Fruit fly (Drosophila melanogaster) whole organism: ENCODE data around the gene CG11905.

Experiments
- CG8478 ChIP-seq: fragments of >200 bp; optimal IDR thresholded peaks from 2 replicates; lab custom pipeline; 2018; ENCODE audit warnings: inconsistent platforms
- Dll ChIP-seq: fragments of >200 bp; optimal IDR thresholded peaks from 2 replicates; lab custom pipeline; 2017
- EcR ChIP-seq, 2 experiments: fragments of >200 bp; optimal IDR thresholded peaks; 2 replicates each; lab custom pipeline; 2017; ENCODE audit warnings: missing biosample characterization in 2 of 2, missing genetic modification characterization in 2 of 2, missing genetic modification reagents in 2 of 2
- pan ChIP-seq: fragments of >200 bp; optimal IDR thresholded peaks from 2 replicates; lab custom pipeline; 2017
- psq ChIP-seq: fragments of >200 bp; optimal IDR thresholded peaks from 2 replicates; lab custom pipeline; 2017
- usp ChIP-seq: fragments of >200 bp; optimal IDR thresholded peaks from 2 replicates; lab custom pipeline; 2017; ENCODE audit warnings: missing biosample characterization, missing genetic modification characterization, mixed read lengths

Gene CG11905

DNA sequence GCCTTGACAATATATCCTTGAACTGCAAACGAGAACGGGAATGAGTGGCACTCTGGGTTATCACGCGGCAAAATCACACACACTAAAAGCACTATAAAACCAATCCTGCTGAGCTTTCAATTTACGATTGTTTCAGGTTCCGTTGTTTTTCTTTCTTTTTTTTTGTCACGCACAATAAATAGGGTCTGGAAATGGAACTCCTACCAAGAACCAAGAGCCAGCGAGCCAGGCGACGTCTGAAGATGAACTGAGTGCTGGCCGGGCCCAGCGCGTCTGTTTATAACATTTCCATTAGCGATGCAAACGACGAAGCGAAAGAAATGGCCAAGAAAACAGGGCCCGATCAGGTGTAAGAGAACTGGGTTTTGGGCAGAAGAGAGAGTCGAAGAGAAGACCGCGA is at the start of gene CG11905:
CG11905 (minus strand) TSS at position 253 of the 400 bp plus-strand sequence.
- TF ChIP-seq psq (lab: Kevin White, UChicago) = no peak
- no peak for TF ChIP-seq EcR (GFP tag; optimal IDR thresholded peaks at IDR 0.05; lab: Kevin White, UChicago)
- TF ChIP-seq CG8478 (lab: Kevin White, UChicago) = no peak
- TF ChIP-seq usp = no peak
- TF ChIP-seq pan (lab: Kevin White, UChicago) = no peak
- TF ChIP-seq Dll (lab: Kevin White, UChicago) = no peak

DNA sequence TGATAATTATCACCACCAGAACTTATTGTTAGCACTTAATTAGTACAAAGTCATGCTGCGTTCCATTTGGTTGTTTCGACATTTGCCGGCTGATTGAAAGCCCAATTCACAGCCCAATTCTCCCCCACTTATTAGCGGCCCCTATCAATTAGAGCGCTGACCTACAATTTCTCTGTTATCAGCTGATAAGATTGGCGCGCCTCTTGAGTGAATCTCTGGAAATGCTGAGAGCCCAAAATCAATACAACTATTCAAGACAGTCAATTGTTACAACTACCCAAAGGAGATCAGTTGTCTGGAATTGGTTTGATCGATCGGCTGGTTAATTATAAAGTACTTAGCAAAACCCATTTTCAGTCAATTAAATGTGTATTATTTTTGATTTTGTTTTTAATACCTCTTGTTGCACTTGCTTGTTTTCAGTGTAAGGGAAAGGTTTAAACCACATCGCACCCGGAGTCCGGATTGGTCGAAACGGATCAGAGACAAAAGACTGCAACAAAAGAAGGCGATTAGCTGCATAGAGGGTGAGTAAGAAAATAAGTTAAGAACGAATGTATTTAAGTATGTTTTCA is 49.6 kb upstream of the CG11905 start:
- no peak for TF ChIP-seq CG8478 (lab: Kevin White, UChicago)
- no peak for TF ChIP-seq EcR (GFP tag; optimal IDR thresholded peaks at IDR 0.05; lab: Kevin White, UChicago)
- TF ChIP-seq pan (lab: Kevin White, UChicago) = no peak
- no peak for TF ChIP-seq psq (lab: Kevin White, UChicago)
- no peak for TF ChIP-seq Dll (lab: Kevin White, UChicago)
- no peak for TF ChIP-seq usp

DNA sequence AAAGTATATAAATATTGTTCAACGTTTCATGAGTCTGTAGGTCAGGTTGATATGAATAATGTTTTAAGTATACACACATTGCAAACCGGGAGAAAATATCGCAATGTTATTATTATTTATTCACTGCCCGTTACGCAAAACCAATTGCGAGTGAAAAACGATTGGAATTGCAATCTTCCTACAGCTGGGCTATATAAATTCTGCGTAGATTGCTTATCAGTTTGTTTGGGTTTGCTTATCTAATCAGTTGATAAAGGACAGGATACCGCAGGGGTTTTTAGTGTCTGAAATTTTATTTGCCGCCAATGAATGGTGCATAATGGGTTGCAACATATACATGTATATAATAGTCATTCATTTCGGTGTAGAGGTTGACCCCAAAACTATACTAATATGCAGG is 48.7 kb upstream of the CG11905 start:
- TF ChIP-seq CG8478 (lab: Kevin White, UChicago) (no peak), psq (lab: Kevin White, UChicago) (no peak), EcR (GFP tag; optimal IDR thresholded peaks at IDR 0.05; lab: Kevin White, UChicago) (no peak), pan (lab: Kevin White, UChicago) (no peak), usp (no peak), Dll (lab: Kevin White, UChicago) (no peak)

DNA sequence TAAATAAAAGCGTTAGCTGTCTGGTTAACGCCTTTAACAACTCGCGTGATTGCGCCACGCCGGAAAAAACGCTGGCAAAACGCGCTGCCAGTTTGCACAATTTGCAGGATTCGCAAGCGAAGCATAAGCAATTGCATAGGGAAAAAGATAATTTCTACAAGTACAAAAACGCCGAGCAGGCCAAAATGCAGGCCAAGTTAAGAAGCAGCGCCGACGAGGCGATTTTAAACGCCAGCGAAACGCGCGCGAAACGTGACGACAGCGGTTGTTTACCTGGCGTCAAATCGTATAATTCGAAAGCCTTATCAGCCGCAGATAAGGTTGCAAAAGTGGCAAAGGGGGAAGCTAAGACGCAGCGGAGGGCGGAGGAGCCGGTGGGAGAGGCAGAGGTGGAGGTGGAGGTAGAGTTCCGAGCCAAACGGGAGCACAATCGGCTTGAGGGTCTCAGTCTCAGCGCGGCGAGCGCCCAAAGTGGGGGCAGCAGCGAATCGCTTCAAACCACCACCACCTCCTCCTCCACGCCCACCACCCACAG is 45.8 kb upstream of the CG11905 start:
- TF ChIP-seq usp = no peak
- TF ChIP-seq psq (lab: Kevin White, UChicago) = no peak
- TF ChIP-seq pan (lab: Kevin White, UChicago) = no peak
- TF ChIP-seq Dll (lab: Kevin White, UChicago) = no peak
- no peak for TF ChIP-seq EcR (GFP tag; optimal IDR thresholded peaks at IDR 0.05; lab: Kevin White, UChicago)
- no peak for TF ChIP-seq CG8478 (lab: Kevin White, UChicago)

DNA sequence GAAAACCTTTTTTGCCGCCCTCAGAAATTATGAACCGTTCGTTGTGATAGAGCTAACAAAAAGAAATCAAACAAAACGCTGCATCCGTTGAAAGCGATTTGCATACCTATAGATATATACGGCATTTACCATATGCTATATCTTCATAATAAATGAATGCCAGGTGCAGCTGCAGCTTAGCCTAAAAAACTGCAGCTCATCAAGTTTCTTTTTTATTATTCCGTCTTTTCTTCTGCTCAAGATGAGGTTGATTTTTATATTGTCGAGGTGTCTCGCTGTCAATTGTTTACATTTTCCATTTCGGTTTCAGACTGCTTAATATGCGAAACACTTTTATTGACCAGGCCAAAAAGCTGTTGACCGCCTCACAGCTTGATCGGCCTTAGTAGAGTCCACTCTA is 43.1 kb upstream of the CG11905 start:
- no peak for TF ChIP-seq usp

DNA sequence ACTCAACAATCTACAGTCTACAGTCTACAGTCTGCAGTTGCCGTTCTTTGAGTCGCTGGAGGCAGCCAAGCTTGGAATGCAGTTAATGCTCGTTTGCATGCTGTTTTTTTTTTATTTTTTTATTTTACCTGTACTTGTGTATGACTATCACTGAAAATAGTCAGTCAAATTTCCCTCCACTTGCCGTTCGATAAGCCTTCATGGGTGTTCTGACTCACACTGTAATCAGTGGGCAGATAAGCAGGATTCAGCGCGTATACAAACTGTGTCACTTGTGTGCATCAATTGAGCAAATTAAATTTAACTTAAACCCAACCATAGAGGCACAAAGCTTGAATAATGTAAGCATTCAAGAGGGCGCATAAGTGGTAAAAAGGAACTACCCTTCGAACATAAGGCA is 42.0 kb upstream of the CG11905 start:
- TF ChIP-seq pan (lab: Kevin White, UChicago) (no peak), psq (lab: Kevin White, UChicago) (no peak), CG8478 (lab: Kevin White, UChicago) (no peak), EcR (GFP tag; optimal IDR thresholded peaks at IDR 0.05; lab: Kevin White, UChicago) (no peak), usp (no peak), Dll (lab: Kevin White, UChicago) (no peak)

DNA sequence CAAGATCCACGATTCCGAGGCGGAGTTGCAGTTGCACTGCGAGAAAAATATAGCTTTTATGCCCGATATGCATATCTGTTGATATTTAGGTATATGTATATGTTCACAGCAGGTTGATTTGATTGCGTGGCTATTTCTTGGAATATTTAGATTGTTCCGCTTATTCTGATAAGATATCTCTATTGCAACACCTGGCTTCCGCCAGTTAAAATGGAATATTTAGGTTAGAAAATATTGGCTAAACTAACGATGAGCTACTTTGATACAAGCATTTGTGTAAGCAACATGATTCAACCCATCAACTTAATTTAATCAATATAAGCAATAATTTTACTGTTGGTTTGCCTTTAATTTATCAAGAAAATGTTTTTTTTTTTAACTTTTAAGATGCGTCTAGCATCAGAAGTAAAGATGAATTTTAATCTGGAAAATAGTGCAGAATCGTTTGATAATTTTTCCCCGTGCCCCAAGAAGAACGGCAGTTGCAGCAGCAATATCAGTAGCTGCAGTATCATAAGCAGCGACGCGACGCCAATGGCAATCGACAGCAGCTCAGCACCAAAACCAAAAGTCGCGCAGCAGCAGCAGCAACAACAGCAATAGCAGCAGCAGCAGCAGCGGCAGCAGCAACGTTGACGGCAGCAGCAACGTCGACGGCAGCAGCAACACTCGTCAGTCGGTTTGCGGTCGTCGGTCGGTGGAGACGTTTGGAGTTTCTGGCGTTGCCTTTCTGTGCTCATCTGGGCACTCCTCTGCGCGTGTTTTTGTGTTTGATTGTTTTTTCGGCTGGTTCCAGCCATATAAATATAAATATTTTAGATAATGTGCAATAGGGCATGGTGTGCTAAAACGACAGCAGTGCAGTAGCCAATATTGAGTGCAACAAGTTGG is 40.5 kb upstream of the CG11905 start:
- no peak for TF ChIP-seq Dll (lab: Kevin White, UChicago)
- no peak for TF ChIP-seq psq (lab: Kevin White, UChicago)
- no peak for TF ChIP-seq CG8478 (lab: Kevin White, UChicago)
- no peak for TF ChIP-seq pan (lab: Kevin White, UChicago)
- TF ChIP-seq EcR (GFP tag; optimal IDR thresholded peaks at IDR 0.05; lab: Kevin White, UChicago) = no peak
- TF ChIP-seq usp = no peak

DNA sequence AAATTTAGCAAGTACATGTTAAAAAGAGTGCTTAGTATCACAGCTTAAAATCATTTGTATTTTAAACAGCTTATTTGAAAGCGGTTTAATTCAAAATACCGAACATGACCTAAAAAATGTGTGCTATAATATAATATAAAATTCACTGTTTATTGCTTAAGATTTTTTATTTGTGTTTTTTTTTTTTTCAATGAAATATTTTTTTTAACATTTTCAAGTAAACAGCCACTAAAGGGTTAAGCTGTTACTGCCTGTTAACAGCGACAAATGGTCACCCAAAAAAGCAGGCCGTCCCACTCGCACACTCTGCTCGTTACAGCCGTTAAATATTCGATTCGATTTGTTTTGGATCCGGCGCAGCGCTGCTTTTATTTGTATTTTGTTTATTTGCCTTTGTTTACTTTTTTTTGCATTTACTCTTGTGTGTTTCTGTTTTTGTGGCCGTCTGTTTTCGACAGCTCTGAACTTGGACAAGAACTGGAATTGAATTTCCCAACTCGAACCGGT is 39.4 kb upstream of the CG11905 start:
- TF ChIP-seq usp (no peak), pan (lab: Kevin White, UChicago) (no peak), CG8478 (lab: Kevin White, UChicago) (no peak), Dll (lab: Kevin White, UChicago) (no peak), psq (lab: Kevin White, UChicago) (no peak), EcR (GFP tag; optimal IDR thresholded peaks at IDR 0.05; lab: Kevin White, UChicago) (no peak)

DNA sequence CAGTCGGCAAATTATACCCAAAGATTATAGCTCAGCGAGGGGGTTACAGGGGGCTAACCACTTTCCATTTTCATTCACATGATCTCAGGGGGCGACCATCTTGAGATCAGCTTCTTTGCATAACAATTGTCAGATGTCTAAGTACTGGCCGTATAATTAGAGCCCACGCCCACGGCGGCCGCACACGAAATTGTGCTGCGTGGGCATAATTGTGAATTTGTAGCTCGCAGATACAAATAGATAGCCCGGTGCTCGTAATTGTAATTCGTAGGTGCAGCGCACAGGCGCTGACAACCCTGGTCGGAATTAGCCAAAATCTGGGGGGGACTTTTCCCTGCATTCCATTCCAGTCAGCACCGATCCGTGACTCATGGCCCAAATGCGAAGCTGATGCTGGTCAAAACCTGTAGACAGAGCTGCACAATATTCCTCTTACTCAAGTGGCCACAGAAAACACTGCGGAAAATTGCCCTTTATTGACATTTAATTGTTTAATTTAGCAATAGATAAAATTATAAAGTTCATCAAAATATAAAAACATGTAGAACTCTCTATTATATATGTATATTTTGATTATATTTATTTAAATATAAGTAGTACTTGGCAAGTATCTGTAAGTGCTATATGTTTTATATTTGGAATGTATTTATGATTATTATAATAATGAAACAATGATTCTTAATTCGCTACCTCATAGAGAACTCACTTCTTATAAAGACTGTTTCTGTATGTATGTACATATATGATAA is 36.4 kb upstream of the CG11905 start:
- no peak for TF ChIP-seq Dll (lab: Kevin White, UChicago)
- TF ChIP-seq pan (lab: Kevin White, UChicago) = no peak
- no peak for TF ChIP-seq CG8478 (lab: Kevin White, UChicago)
- TF ChIP-seq psq (lab: Kevin White, UChicago) = no peak
- no peak for TF ChIP-seq usp
- TF ChIP-seq EcR (GFP tag; optimal IDR thresholded peaks at IDR 0.05; lab: Kevin White, UChicago) = no peak

DNA sequence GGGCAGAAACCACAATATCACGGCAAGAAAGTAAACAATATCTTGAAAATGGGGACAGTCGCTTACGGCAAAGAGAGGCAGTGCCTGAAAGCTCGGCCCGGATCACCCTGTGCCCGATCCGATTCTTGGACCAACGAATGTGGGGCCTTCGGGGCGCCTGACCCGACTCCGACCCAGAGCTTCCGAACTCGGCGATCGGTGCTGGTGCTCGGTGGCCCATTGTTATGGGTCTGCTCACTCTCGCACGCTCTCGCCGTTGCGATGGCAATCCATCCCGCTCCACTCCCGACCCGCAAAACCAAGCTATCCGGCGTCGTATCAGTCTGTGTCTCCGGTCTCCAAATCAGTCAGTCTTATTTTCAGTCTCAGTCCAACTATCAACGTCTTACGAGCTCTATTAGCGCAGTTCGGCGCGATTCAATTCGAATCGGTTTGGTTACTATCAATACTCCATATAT is 34.3 kb upstream of the CG11905 start, which contains the start of gene Exn:
Exn (plus strand) TSS at position 362 of the 458 bp plus-strand sequence.
- TF ChIP-seq pan (lab: Kevin White, UChicago) (no peak), Dll (lab: Kevin White, UChicago) (no peak), usp (no peak), psq (lab: Kevin White, UChicago) (no peak), CG8478 (lab: Kevin White, UChicago) (no peak), EcR (GFP tag; optimal IDR thresholded peaks at IDR 0.05; lab: Kevin White, UChicago) (no peak)
